Fruit fly (Drosophila melanogaster) whole organism, embryonic: ENCODE data around the gene Gr93a.

ENCODE experiments used
- Atf-2 ChIP-seq: fragments of 200-800 bp; sonication (Bioruptor generic); optimal IDR thresholded peaks from 2 replicates; lab custom pipeline; 2016; ENCODE audit warnings: missing biosample characterization, missing genetic modification characterization
- CG11247 ChIP-seq: fragments of 200-800 bp; sonication (Bioruptor generic); IDR thresholded peaks from 2 replicates; pipeline ENCODE4 v1.3.6; 2022; ENCODE audit warnings: missing biosample characterization, missing genetic modification characterization
- CG11398 ChIP-seq: fragments of 200-800 bp; sonication (Bioruptor generic); optimal IDR thresholded peaks from 2 replicates; lab custom pipeline; 2016; ENCODE audit warnings: missing biosample characterization, missing genetic modification characterization
- CG11696 ChIP-seq: fragments of 200-800 bp; sonication (Bioruptor generic); IDR thresholded peaks from 2 replicates; pipeline ENCODE4 v1.3.6; 2022; ENCODE audit warnings: missing biosample characterization, missing genetic modification characterization
- CG12299 ChIP-seq: fragments of 200-800 bp; sonication (Bioruptor generic); optimal IDR thresholded peaks from 2 replicates; lab custom pipeline; 2018; ENCODE audit warnings: missing biosample characterization, mild to moderate bottlenecking, missing genetic modification characterization
- CG14860 ChIP-seq: fragments of 200-800 bp; sonication (Bioruptor generic); IDR thresholded peaks from 3 replicates; pipeline ENCODE4 v1.3.6; 2022; ENCODE audit warnings: missing biosample characterization, missing genetic modification characterization; ENCODE audit not compliant: partially characterized antibody
- CG15269 ChIP-seq: fragments of 200-800 bp; sonication (Bioruptor generic); optimal IDR thresholded peaks from 2 replicates; lab custom pipeline; 2018; ENCODE audit warnings: missing biosample characterization, mild to moderate bottlenecking, missing genetic modification characterization, moderate library complexity
- CG2116 ChIP-seq: fragments of 200-800 bp; sonication (Bioruptor generic); optimal IDR thresholded peaks from 3 replicates; lab custom pipeline; 2018; ENCODE audit warnings: missing biosample characterization, mild to moderate bottlenecking, missing genetic modification characterization
- CG2129 ChIP-seq: fragments of 200-800 bp; sonication (Bioruptor generic); IDR thresholded peaks from 2 replicates; pipeline ENCODE4 v1.3.6; 2022; ENCODE audit warnings: missing biosample characterization, missing genetic modification characterization; ENCODE audit not compliant: partially characterized antibody
- CG30020 ChIP-seq: fragments of 200-800 bp; optimal IDR thresholded peaks from 2 replicates; lab custom pipeline; 2019; ENCODE audit warnings: missing biosample characterization, mild to moderate bottlenecking, missing genetic modification characterization, moderate library complexity
- CG32772 ChIP-seq: fragments of 200-800 bp; sonication (Bioruptor generic); IDR thresholded peaks from 2 replicates; pipeline ENCODE4 v1.3.6; 2022; ENCODE audit warnings: missing biosample characterization, missing genetic modification characterization
- CG33213 ChIP-seq: fragments of 200-800 bp; sonication (Bioruptor generic); optimal IDR thresholded peaks from 3 replicates; lab custom pipeline; 2016; ENCODE audit warnings: missing biosample characterization, missing genetic modification characterization
- CG34224 ChIP-seq: fragments of 200-800 bp; sonication (Bioruptor generic); IDR thresholded peaks from 3 replicates; pipeline ENCODE4 v1.3.6; 2022; ENCODE audit warnings: missing biosample characterization, missing genetic modification characterization; ENCODE audit not compliant: partially characterized antibody
- CG34376 ChIP-seq: fragments of 200-800 bp; sonication (Bioruptor generic); optimal IDR thresholded peaks from 2 replicates; lab custom pipeline; 2018; ENCODE audit warnings: missing biosample characterization, mild to moderate bottlenecking, missing genetic modification characterization
- CG4404 ChIP-seq: fragments of 200-800 bp; sonication (Bioruptor generic); IDR thresholded peaks from 2 replicates; pipeline ENCODE4 v1.3.6; 2022; ENCODE audit warnings: missing biosample characterization, missing genetic modification characterization
- CG6854 ChIP-seq: fragments of 200-800 bp; sonication (Bioruptor generic); optimal IDR thresholded peaks from 3 replicates; lab custom pipeline; 2017; ENCODE audit warnings: missing biosample characterization, mild to moderate bottlenecking, missing genetic modification characterization
- CG7357 ChIP-seq: fragments of 200-800 bp; sonication (Bioruptor generic); IDR thresholded peaks from 3 replicates; pipeline ENCODE4 v1.3.6; 2022; ENCODE audit warnings: missing biosample characterization, missing genetic modification characterization
- CG7928 ChIP-seq: fragments of 200-800 bp; sonication (Bioruptor generic); optimal IDR thresholded peaks from 2 replicates; lab custom pipeline; 2017; ENCODE audit warnings: missing biosample characterization, mild to moderate bottlenecking, missing genetic modification characterization
- CG8281 ChIP-seq: fragments of 200-800 bp; sonication (Bioruptor generic); optimal IDR thresholded peaks from 2 replicates; lab custom pipeline; 2018; ENCODE audit warnings: missing biosample characterization, mild to moderate bottlenecking, missing genetic modification characterization, moderate library complexity
- CG8478 ChIP-seq: fragments of >200 bp; optimal IDR thresholded peaks from 2 replicates; lab custom pipeline; 2018
- CTCF ChIP-seq: fragments of 200-800 bp; sonication (Bioruptor generic); optimal IDR thresholded peaks from 2 replicates; lab custom pipeline; 2017; ENCODE audit warnings: missing biosample characterization, mild to moderate bottlenecking, missing genetic modification characterization, moderate library complexity
- CkIIα-i1 ChIP-seq: fragments of 200-800 bp; sonication (Bioruptor generic); IDR thresholded peaks from 2 replicates; pipeline ENCODE4 v1.3.6; 2022; ENCODE audit warnings: missing biosample characterization, missing genetic modification characterization
- D19A ChIP-seq: fragments of 200-800 bp; optimal IDR thresholded peaks from 3 replicates; lab custom pipeline; 2019; ENCODE audit warnings: missing biosample characterization, mild to moderate bottlenecking, missing genetic modification characterization, moderate library complexity
- Lpt ChIP-seq: fragments of >200 bp; optimal IDR thresholded peaks from 2 replicates; lab custom pipeline; 2018; ENCODE audit warnings: missing biosample characterization, missing genetic modification characterization
- MTF-1 ChIP-seq: fragments of 200-800 bp; sonication (Bioruptor generic); optimal IDR thresholded peaks from 2 replicates; lab custom pipeline; 2018; ENCODE audit warnings: missing biosample characterization, mild to moderate bottlenecking, missing genetic modification characterization, borderline replicate concordance
- Nf-YC ChIP-seq: fragments of 200-800 bp; optimal IDR thresholded peaks from 3 replicates; lab custom pipeline; 2019; ENCODE audit warnings: missing biosample characterization, mild to moderate bottlenecking, missing genetic modification characterization, moderate library complexity
- Poxn ChIP-seq: fragments of 200-800 bp; sonication (Bioruptor generic); IDR thresholded peaks from 2 replicates; pipeline ENCODE4 v1.3.6; 2022; ENCODE audit warnings: missing biosample characterization, missing genetic modification characterization
- Ptx1 ChIP-seq: fragments of 200-800 bp; sonication (Bioruptor generic); IDR thresholded peaks from 2 replicates; pipeline ENCODE4 v1.3.6; 2022; ENCODE audit warnings: missing biosample characterization, missing genetic modification characterization
- TFAM ChIP-seq: fragments of 200-800 bp; sonication (Bioruptor generic); optimal IDR thresholded peaks from 2 replicates; lab custom pipeline; 2017; ENCODE audit warnings: missing biosample characterization, missing genetic modification characterization, inconsistent platforms
- ash1 ChIP-seq: fragments of 200-800 bp; sonication (Bioruptor generic); optimal IDR thresholded peaks from 2 replicates; lab custom pipeline; 2018; ENCODE audit warnings: missing biosample characterization, mild to moderate bottlenecking, missing genetic modification characterization
- bab2 ChIP-seq: fragments of 200-800 bp; sonication (Bioruptor generic); optimal IDR thresholded peaks from 2 replicates; lab custom pipeline; 2016; ENCODE audit warnings: missing biosample characterization, missing genetic modification characterization
- bcd ChIP-seq: fragments of 200-800 bp; sonication (Bioruptor generic); optimal IDR thresholded peaks from 2 replicates; lab custom pipeline; 2017; ENCODE audit warnings: missing biosample characterization, mild to moderate bottlenecking, missing genetic modification characterization
- cwo ChIP-seq: fragments of 200-800 bp; sonication (Bioruptor generic); optimal IDR thresholded peaks from 3 replicates; lab custom pipeline; 2017; ENCODE audit warnings: missing biosample characterization, missing genetic modification characterization, mild to moderate bottlenecking, moderate library complexity, missing genetic modification reagents
- fd3F ChIP-seq: fragments of 200-800 bp; sonication (Bioruptor generic); optimal IDR thresholded peaks from 2 replicates; lab custom pipeline; 2018; ENCODE audit warnings: missing biosample characterization, mild to moderate bottlenecking, missing genetic modification characterization, moderate library complexity
- ftz-f1 ChIP-seq: fragments of 200-800 bp; sonication (Bioruptor generic); optimal IDR thresholded peaks from 2 replicates; lab custom pipeline; 2016; ENCODE audit warnings: missing biosample characterization, missing genetic modification characterization
- hkb ChIP-seq, 2 experiments: fragments of 200-800 bp in 1 of 2; fragments of >200 bp in 1 of 2; sonication (Bioruptor generic) in 1 of 2; IDR thresholded peaks in 1 of 2; optimal IDR thresholded peaks in 1 of 2; 2 replicates each; pipeline versions ENCODE4 v1.3.6 to Lab custom; 2017 to 2022; ENCODE audit warnings: missing biosample characterization in 1 of 2, missing genetic modification characterization in 1 of 2
- lola ChIP-seq, 3 experiments: fragments of >200 bp in 2 of 3; fragments of 200-800 bp in 1 of 3; sonication (Bioruptor generic) in 1 of 3; optimal IDR thresholded peaks; 2 replicates each; lab custom pipeline; 2017 to 2019; ENCODE audit warnings: missing biosample characterization in 3 of 3, missing genetic modification characterization in 3 of 3, mild to moderate bottlenecking in 1 of 3, moderate library complexity in 1 of 3
- lov ChIP-seq, 2 experiments: fragments of 200-800 bp in 1 of 2; fragments of >200 bp in 1 of 2; sonication (Bioruptor generic) in 1 of 2; IDR thresholded peaks in 1 of 2; optimal IDR thresholded peaks in 1 of 2; 2 replicates in 1 of 2; 3 replicates in 1 of 2; pipeline versions ENCODE4 v1.3.6 to Lab custom; 2017 to 2022; ENCODE audit warnings: missing biosample characterization in 1 of 2, missing genetic modification characterization in 1 of 2
- mirr ChIP-seq: fragments of 200-800 bp; sonication (Bioruptor generic); optimal IDR thresholded peaks from 3 replicates; lab custom pipeline; 2018; ENCODE audit warnings: missing biosample characterization, mild to moderate bottlenecking, missing genetic modification characterization
- oc ChIP-seq: fragments of 200-800 bp; sonication (Bioruptor generic); optimal IDR thresholded peaks from 2 replicates; lab custom pipeline; 2018; ENCODE audit warnings: missing biosample characterization, mild to moderate bottlenecking, missing genetic modification characterization, moderate library complexity
- odd ChIP-seq: fragments of 200-800 bp; sonication (Bioruptor generic); optimal IDR thresholded peaks from 2 replicates; lab custom pipeline; 2017; ENCODE audit warnings: missing biosample characterization, mild to moderate bottlenecking, missing genetic modification characterization
- p53 ChIP-seq: fragments of 200-800 bp; sonication (Bioruptor generic); optimal IDR thresholded peaks from 2 replicates; lab custom pipeline; 2016; ENCODE audit warnings: missing biosample characterization, missing genetic modification characterization
- pan ChIP-seq, 4 experiments: fragments of >200 bp in 3 of 4; fragments of 200-800 bp in 1 of 4; sonication (Bioruptor generic) in 1 of 4; optimal IDR thresholded peaks in 3 of 4; IDR thresholded peaks in 1 of 4; 2 replicates each; pipeline versions ENCODE4 v1.3.6 to Lab custom; 2017 to 2022; ENCODE audit warnings: missing biosample characterization in 2 of 4, missing genetic modification characterization in 2 of 4, mixed read lengths in 1 of 4
- pita ChIP-seq: fragments of 200-800 bp; sonication (Bioruptor generic); optimal IDR thresholded peaks from 2 replicates; lab custom pipeline; 2017; ENCODE audit warnings: missing biosample characterization, mild to moderate bottlenecking, missing genetic modification characterization
- ranshi ChIP-seq: fragments of 200-800 bp; sonication (Bioruptor generic); IDR thresholded peaks from 2 replicates; pipeline ENCODE4 v1.3.6; 2022; ENCODE audit warnings: missing biosample characterization, missing genetic modification characterization
- sc ChIP-seq, 3 experiments: fragments of >200 bp in 2 of 3; fragments of 200-800 bp in 1 of 3; sonication (Bioruptor generic) in 1 of 3; optimal IDR thresholded peaks; 2 replicates in 2 of 3; 3 replicates in 1 of 3; lab custom pipeline; 2017; ENCODE audit warnings: mild to moderate bottlenecking in 1 of 3, missing biosample characterization in 1 of 3, missing genetic modification characterization in 1 of 3, missing genetic modification reagents in 1 of 3
- seq ChIP-seq: fragments of 200-800 bp; sonication (Bioruptor generic); IDR thresholded peaks from 2 replicates; pipeline ENCODE4 v1.3.6; 2022; ENCODE audit warnings: missing biosample characterization, missing genetic modification characterization
- stwl ChIP-seq: fragments of 200-800 bp; sonication (Bioruptor generic); optimal IDR thresholded peaks from 3 replicates; lab custom pipeline; 2018; ENCODE audit warnings: missing biosample characterization, mild to moderate bottlenecking, missing genetic modification characterization, moderate library complexity
- trh ChIP-seq: fragments of 200-800 bp; sonication (Bioruptor generic); optimal IDR thresholded peaks from 2 replicates; lab custom pipeline; 2016; ENCODE audit warnings: missing biosample characterization, missing genetic modification characterization
- vfl ChIP-seq: fragments of 200-800 bp; sonication (Bioruptor generic); optimal IDR thresholded peaks from 2 replicates; lab custom pipeline; 2016; ENCODE audit warnings: missing biosample characterization, missing genetic modification characterization

Gr93a gene

dm6 chr3R:21830303-21830707 is 2.0 kb upstream of the Gr93a start (continued):
- TF ChIP-seq CG32772 (GFP tag; lab: Robert Waterston, UW) (no peak), p53 (GFP tag; lab: Kevin White, UChicago) (no peak), stwl (tag; lab: Kevin White, UChicago) (no peak), hkb (optimal IDR thresholded peaks at IDR 0.05; lab: Kevin White, UChicago) (no peak), hkb (GFP tag; IDR thresholded peaks at IDR 0.05; lab: Robert Waterston, UW) (no peak), bcd (GFP tag; lab: Kevin White, UChicago) (no peak), ranshi (GFP tag; lab: Robert Waterston, UW) (no peak), cwo (GFP tag; lab: Kevin White, UChicago) (no peak), MTF-1 (GFP tag; lab: Kevin White, UChicago) (no peak), lola (GFP tag; optimal IDR thresholded peaks at IDR 0.05; lab: Kevin White, UChicago) (peak in 1 of 3 experiments; percentile 76), mirr (GFP tag; lab: Kevin White, UChicago) (no peak), ftz-f1 (GFP tag; lab: Kevin White, UChicago) (no peak), D19A (peak; percentile 45), TFAM (GFP tag; lab: Kevin White, UChicago) (no peak), Ptx1 (GFP tag; lab: Robert Waterston, UW) (no peak), bab2 (no peak), Atf-2 (no peak), vfl (GFP tag; lab: Kevin White, UChicago) (no peak), CG15269 (no peak), Poxn (GFP tag; lab: Robert Waterston, UW) (no peak), CG4404 (no peak), CG30020 (no peak), CG7357 (GFP tag; lab: Robert Waterston, UW) (no peak), pita (GFP tag; lab: Kevin White, UChicago) (no peak), CG12299 (tag; lab: Kevin White, UChicago) (no peak), CG14860 (no peak), CG11247 (GFP tag; lab: Robert Waterston, UW) (no peak), CG33213 (no peak), sc (optimal IDR thresholded peaks at IDR 0.05; lab: Kevin White, UChicago) (no peak), sc (GFP tag; optimal IDR thresholded peaks at IDR 0.05; lab: Kevin White, UChicago) (peak; percentile 11), CG11398 (GFP tag; lab: Kevin White, UChicago) (no peak), odd (GFP tag; lab: Kevin White, UChicago) (no peak), CG8478 (lab: Kevin White, UChicago) (no peak), CG6854 (no peak), CG11696 (GFP tag; lab: Robert Waterston, UW) (no peak), CG2116 (GFP tag; lab: Kevin White, UChicago) (no peak), fd3F (GFP tag; lab: Kevin White, UChicago) (no peak), oc (tag; lab: Kevin White, UChicago) (no peak), CG34376 (GFP tag; lab: Kevin White, UChicago) (no peak), CG8281 (tag; lab: Kevin White, UChicago) (no peak), CkIIα-i1 (GFP tag; lab: Robert Waterston, UW) (no peak), trh (GFP tag; lab: Kevin White, UChicago) (no peak), lov (optimal IDR thresholded peaks at IDR 0.05; lab: Kevin White, UChicago) (no peak), lov (GFP tag; IDR thresholded peaks at IDR 0.05; lab: Robert Waterston, UW) (no peak), seq (GFP tag; lab: Robert Waterston, UW) (no peak), CTCF (no peak), pan (optimal IDR thresholded peaks at IDR 0.05; lab: Kevin White, UChicago) (no peak), pan (GFP tag; optimal IDR thresholded peaks at IDR 0.05 in 1 of 2, IDR thresholded peaks at IDR 0.05 in 1 of 2) (no peak), CG2129 (GFP tag; lab: Robert Waterston, UW) (no peak), Nf-YC (no peak), CG7928 (GFP tag; lab: Kevin White, UChicago) (no peak), ash1 (GFP tag; lab: Kevin White, UChicago) (no peak), CG34224 (GFP tag; lab: Robert Waterston, UW) (no peak), Lpt (no peak)
